Worm (Caenorhabditis elegans): ENCODE data around the gene str-52.

The str-52 gene

DNA sequence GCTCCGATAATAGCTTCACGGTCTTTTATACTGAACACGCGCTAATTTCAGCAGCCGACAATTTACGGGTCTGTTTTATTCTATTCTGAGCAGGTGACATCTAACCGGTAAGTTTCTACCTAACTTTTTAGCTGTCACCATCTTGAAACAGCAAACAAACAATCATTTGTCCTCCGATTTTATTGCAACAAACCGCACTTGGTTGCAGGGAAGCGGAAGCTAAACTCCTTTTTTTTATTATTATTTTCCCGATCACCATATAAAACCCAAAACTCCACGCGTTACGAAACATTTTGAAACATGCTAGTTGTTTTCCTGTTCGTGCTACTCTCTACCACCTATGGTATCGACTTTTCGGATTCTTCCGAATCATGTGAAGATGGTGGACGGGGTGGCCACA lies 48.3 kb downstream of the str-52 start, which contains the start of gene clec-208:
clec-208 (plus strand) TSS at position 301 of the 400 bp plus-strand sequence.
- TF ChIP-seq sma-3 (GFP tag; optimal IDR thresholded peaks at IDR 0.05) (no peak), nhr-21 (tag; optimal IDR thresholded peaks at IDR 0.05) (no peak), unc-62 (GFP tag; optimal IDR thresholded peaks at IDR 0.05) (no peak), ceh-16 (tag; optimal IDR thresholded peaks at IDR 0.05) (no peak), unc-55 (GFP tag; optimal IDR thresholded peaks at IDR 0.05) (no peak), elt-3 (tag; optimal IDR thresholded peaks at IDR 0.05) (no peak), peb-1 (tag; optimal IDR thresholded peaks at IDR 0.05) (no peak), sem-4 (tag; optimal IDR thresholded peaks at IDR 0.05) (no peak), dmd-4 (tag; optimal IDR thresholded peaks at IDR 0.05) (no peak), crh-2 (tag; optimal IDR thresholded peaks at IDR 0.05) (no peak), sma-9 (GFP tag; optimal IDR thresholded peaks at IDR 0.05) (no peak), sma-9 (tag; optimal IDR thresholded peaks at IDR 0.05) (no peak)

DNA sequence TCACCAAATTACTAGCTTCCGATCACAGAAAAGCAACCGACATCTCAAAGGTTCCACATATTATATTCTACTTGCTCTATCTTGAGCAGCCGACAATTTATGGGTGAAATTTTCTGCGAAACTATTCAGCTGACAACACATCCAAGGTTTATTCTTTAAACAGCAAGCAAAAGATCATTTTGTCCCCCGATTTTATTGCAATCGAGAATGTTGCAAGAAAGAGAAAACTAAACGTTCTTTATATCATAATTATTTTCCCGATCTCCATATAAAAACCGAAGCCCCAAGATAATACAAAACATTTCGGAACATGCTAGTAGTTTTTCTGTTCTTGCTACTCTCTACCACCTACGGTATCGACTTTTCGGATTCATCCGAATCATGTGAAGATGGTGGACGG lies 50.2 kb downstream of the str-52 start, which contains the start of gene clec-207:
clec-207 (plus strand) TSS at position 301 of the 400 bp plus-strand sequence.
- TF ChIP-seq ceh-82 (tag; optimal IDR thresholded peaks at IDR 0.05) (no peak), egl-27 (tag; optimal IDR thresholded peaks at IDR 0.05) (no peak), nhr-25 (tag; optimal IDR thresholded peaks at IDR 0.05) (no peak), lin-13 (GFP tag; optimal IDR thresholded peaks at IDR 0.05) (no peak), gmeb-1 (tag; optimal IDR thresholded peaks at IDR 0.05) (no peak), nhr-10 (tag; optimal IDR thresholded peaks at IDR 0.05) (no peak), ZK546.5 (tag; optimal IDR thresholded peaks at IDR 0.05) (no peak), crh-2 (tag; optimal IDR thresholded peaks at IDR 0.05) (no peak), ztf-4 (tag; optimal IDR thresholded peaks at IDR 0.05) (no peak), sem-4 (tag; optimal IDR thresholded peaks at IDR 0.05) (no peak), elt-3 (tag; optimal IDR thresholded peaks at IDR 0.05) (no peak), unc-39 (tag; optimal IDR thresholded peaks at IDR 0.05) (no peak), mdl-1 (tag; optimal IDR thresholded peaks at IDR 0.05) (no peak), elt-1 (tag; optimal IDR thresholded peaks at IDR 0.05) (no peak), ceh-16 (tag; optimal IDR thresholded peaks at IDR 0.05) (no peak)
